Worm (Caenorhabditis elegans) whole organism, early embryonic: Measurements from ENCODE around the gene tbx-38.
"Not testable (repeated sequence)": the region's sequence is repeated elsewhere in the genome, so short reads cannot be mapped to it uniquely, and the experiment has no call there.

Experiments
- B0310.2 ChIP-seq: sonication (generic microtip); optimal IDR thresholded peaks from 2 replicates; lab custom pipeline; 2016; ENCODE audit warnings: mild to moderate bottlenecking, missing genetic modification characterization, missing compliant biosample characterization
- F13C5.2 ChIP-seq: sonication (generic microtip); optimal IDR thresholded peaks from 2 replicates; lab custom pipeline; 2017; ENCODE audit warnings: mild to moderate bottlenecking, missing genetic modification characterization, inconsistent platforms, missing compliant biosample characterization
- ama-1 ChIP-seq: fragments of 150-350 bp; optimal IDR thresholded peaks from 2 replicates; lab custom pipeline; 2014
- ceh-36 ChIP-seq: sonication (generic microtip); optimal IDR thresholded peaks from 2 replicates; lab custom pipeline; 2016; ENCODE audit warnings: missing genetic modification characterization, inconsistent platforms, missing compliant biosample characterization
- ets-7 ChIP-seq: sonication (generic microtip); optimal IDR thresholded peaks from 2 replicates; lab custom pipeline; 2016; ENCODE audit warnings: missing genotype, missing genetic modification characterization, missing compliant biosample characterization
- hmbx-1 ChIP-seq: sonication (generic microtip); optimal IDR thresholded peaks from 2 replicates; lab custom pipeline; 2016; ENCODE audit warnings: mild to moderate bottlenecking, missing genetic modification characterization, missing compliant biosample characterization
- hmg-4 ChIP-seq: fragments of 200-800 bp; sonication (Bioruptor generic); optimal IDR thresholded peaks from 2 replicates; lab custom pipeline; 2018; ENCODE audit warnings: mild to moderate bottlenecking, missing genetic modification characterization, missing compliant biosample characterization
- hnd-1 ChIP-seq: sonication (generic microtip); optimal IDR thresholded peaks from 2 replicates; lab custom pipeline; 2016; ENCODE audit warnings: missing genetic modification characterization, missing compliant biosample characterization
- pes-1 ChIP-seq: fragments of 200-800 bp; sonication (Bioruptor generic); IDR thresholded peaks from 2 replicates; pipeline ENCODE4 v1.3.6; 2022; ENCODE audit warnings: missing genetic modification reagents, missing genetic modification characterization, missing compliant biosample characterization
- scrt-1 ChIP-seq: fragments of 200-800 bp; sonication (Bioruptor generic); IDR thresholded peaks from 2 replicates; pipeline ENCODE4 v1.3.6; 2022; ENCODE audit warnings: missing genetic modification characterization, missing compliant biosample characterization
- sea-1 ChIP-seq: fragments of 200-800 bp; sonication (Bioruptor generic); conservative IDR thresholded peaks from 2 replicates; pipeline ENCODE4 v1.3.6; 2022; ENCODE audit warnings: missing genetic modification characterization, missing compliant biosample characterization
- tbx-37 ChIP-seq: fragments of 200-800 bp; sonication (Bioruptor generic); conservative IDR thresholded peaks from 2 replicates; pipeline ENCODE4 v1.3.6; 2022; ENCODE audit warnings: missing genetic modification reagents, missing genetic modification characterization, missing compliant biosample characterization

DNA sequence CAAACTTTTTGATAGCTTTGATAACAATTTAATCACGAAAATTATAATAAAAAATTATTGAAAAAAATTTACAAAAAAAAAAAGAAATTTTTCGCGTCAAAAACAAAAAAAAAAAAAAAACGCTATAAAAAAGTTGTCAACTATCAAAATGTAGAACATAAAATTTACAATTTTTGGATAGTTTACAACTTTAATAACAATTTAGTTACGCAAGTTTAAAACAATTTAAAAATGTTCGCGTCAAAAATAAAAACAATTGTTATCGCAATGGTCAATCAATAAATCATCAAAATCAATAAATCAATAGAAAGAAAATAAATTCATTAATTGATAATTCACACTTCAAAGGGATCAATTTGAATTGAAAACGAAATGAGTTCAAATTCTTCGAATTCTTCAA, 1.5 kb upstream of the tbx-38 start, which contains the start of gene C24H11.1:
- not testable (repeated sequence) for TF ChIP-seq ama-1 (lab: Kevin White, UChicago); hnd-1; scrt-1 (GFP tag; lab: Robert Waterston, UW); hmg-4 (GFP tag; lab: Kevin White, UChicago); B0310.2 (tag; lab: Kevin White, UChicago); sea-1 (GFP tag; lab: Robert Waterston, UW); hmbx-1 (tag; lab: Kevin White, UChicago); pes-1 (GFP tag; lab: Robert Waterston, UW); ets-7; ceh-36 (tag; lab: Kevin White, UChicago); tbx-37 (GFP tag; lab: Robert Waterston, UW); F13C5.2 (tag; lab: Kevin White, UChicago)
